Worm (Caenorhabditis elegans) whole organism, young adult: Measurements from ENCODE around the gene mpst-4.

Source experiments
- B0336.3 ChIP-seq: fragments of 200-800 bp; sonication (Bioruptor generic); IDR thresholded peaks from 2 replicates; pipeline ENCODE4 v1.3.6; 2022; ENCODE audit warnings: missing genetic modification characterization, missing compliant biosample characterization
- D2030.7 ChIP-seq: fragments of 200-800 bp; sonication (Bioruptor generic); IDR thresholded peaks from 2 replicates; pipeline ENCODE4 v1.3.6; 2022; ENCODE audit warnings: missing genetic modification reagents, missing genetic modification characterization, missing compliant biosample characterization
- F39B2.1 ChIP-seq: fragments of 200-800 bp; sonication (Bioruptor generic); IDR thresholded peaks from 2 replicates; pipeline ENCODE4 v1.3.6; 2022; ENCODE audit warnings: missing genetic modification reagents, missing genetic modification characterization, missing compliant biosample characterization
- F49E8.2 ChIP-seq: sonication (generic microtip); optimal IDR thresholded peaks from 3 replicates; lab custom pipeline; 2017; ENCODE audit warnings: missing genetic modification characterization, mild to moderate bottlenecking, missing compliant biosample characterization, antibody characterized with exemption, moderate library complexity; ENCODE audit not compliant: insufficient read depth
- F57C9.4 ChIP-seq: sonication (generic microtip); optimal IDR thresholded peaks from 2 replicates; lab custom pipeline; 2017; ENCODE audit warnings: mild to moderate bottlenecking, missing genetic modification characterization, missing compliant biosample characterization
- K11D2.4 ChIP-seq: fragments of 200-800 bp; sonication (Bioruptor generic); IDR thresholded peaks from 2 replicates; pipeline ENCODE4 v1.3.6; 2022; ENCODE audit warnings: missing genetic modification reagents, missing genetic modification characterization, missing compliant biosample characterization
- K12H6.12 ChIP-seq: fragments of 200-800 bp; sonication (Bioruptor generic); optimal IDR thresholded peaks from 2 replicates; lab custom pipeline; 2018; ENCODE audit warnings: mild to moderate bottlenecking, missing genetic modification characterization, missing compliant biosample characterization
- Y53F4B.3 ChIP-seq: fragments of 200-800 bp; sonication (Bioruptor generic); IDR thresholded peaks from 2 replicates; pipeline ENCODE4 v1.3.6; 2022; ENCODE audit warnings: missing genetic modification reagents, missing genetic modification characterization, missing compliant biosample characterization
- Y56A3A.18 ChIP-seq: fragments of 200-800 bp; sonication (Bioruptor generic); IDR thresholded peaks from 2 replicates; pipeline ENCODE4 v1.3.6; 2022; ENCODE audit warnings: missing genetic modification reagents, missing genetic modification characterization, missing compliant biosample characterization
- Y95B8A.8 ChIP-seq: fragments of 200-800 bp; sonication (Bioruptor generic); IDR thresholded peaks from 2 replicates; pipeline ENCODE4 v1.3.6; 2022; ENCODE audit warnings: missing genetic modification reagents, missing genetic modification characterization, missing compliant biosample characterization
- akir-1 ChIP-seq: fragments of 200-800 bp; sonication (Bioruptor generic); optimal IDR thresholded peaks from 2 replicates; lab custom pipeline; 2018; ENCODE audit warnings: mild to moderate bottlenecking, missing genetic modification characterization, moderate library complexity, missing compliant biosample characterization
- ama-1 ChIP-seq, 3 experiments: fragments of 150-350 bp in 1 of 3; sonication (generic microtip) in 2 of 3; optimal IDR thresholded peaks; 2 replicates each; lab custom pipeline; 2014 to 2018; ENCODE audit warnings: missing biosample characterization in 2 of 3, missing genetic modification characterization in 2 of 3, missing genetic modification reagents in 2 of 3
- atf-7 ChIP-seq: sonication (generic microtip); optimal IDR thresholded peaks from 2 replicates; lab custom pipeline; 2017; ENCODE audit warnings: mild to moderate bottlenecking, missing genetic modification characterization, missing compliant biosample characterization
- attf-3 ChIP-seq: fragments of 200-800 bp; sonication (Bioruptor generic); conservative IDR thresholded peaks from 2 replicates; pipeline ENCODE4 v1.3.6; 2022; ENCODE audit warnings: missing genetic modification reagents, missing genetic modification characterization, missing compliant biosample characterization
- bed-1 ChIP-seq: fragments of 200-800 bp; sonication (Bioruptor generic); IDR thresholded peaks from 2 replicates; pipeline ENCODE4 v1.3.6; 2022; ENCODE audit warnings: missing genetic modification reagents, missing genetic modification characterization, missing compliant biosample characterization
- cebp-1 ChIP-seq, 2 experiments: fragments of 200-800 bp in 1 of 2; sonication (Bioruptor generic) in 1 of 2; sonication (generic microtip) in 1 of 2; IDR thresholded peaks in 1 of 2; optimal IDR thresholded peaks in 1 of 2; 2 replicates each; pipeline versions ENCODE4 v1.3.6 to Lab custom; 2017 to 2022; ENCODE audit warnings: missing compliant biosample characterization in 2 of 2, missing genetic modification characterization in 2 of 2, mild to moderate bottlenecking in 1 of 2, missing genetic modification reagents in 1 of 2, moderate library complexity in 1 of 2
- ceh-58 ChIP-seq: fragments of 200-800 bp; sonication (Bioruptor generic); IDR thresholded peaks from 2 replicates; pipeline ENCODE4 v1.3.6; 2022; ENCODE audit warnings: missing genetic modification characterization, missing compliant biosample characterization
- dpl-1 ChIP-seq: fragments of 150-350 bp; optimal IDR thresholded peaks from 2 replicates; lab custom pipeline; 2014; ENCODE audit warnings: missing biosample characterization, missing genetic modification reagents, missing genetic modification characterization
- him-1 ChIP-seq: sonication (generic microtip); optimal IDR thresholded peaks from 2 replicates; lab custom pipeline; 2016; ENCODE audit warnings: missing genotype, missing genetic modification reagents, missing genetic modification characterization, missing compliant biosample characterization
- hlh-26 ChIP-seq: fragments of 200-800 bp; sonication (Bioruptor generic); conservative IDR thresholded peaks from 2 replicates; pipeline ENCODE4 v1.3.6; 2022; ENCODE audit warnings: missing genetic modification reagents, missing genetic modification characterization, missing compliant biosample characterization
- let-526 ChIP-seq: fragments of 200-800 bp; sonication (Bioruptor generic); IDR thresholded peaks from 2 replicates; pipeline ENCODE4 v1.3.6; 2022; ENCODE audit warnings: missing genetic modification reagents, missing genetic modification characterization, missing compliant biosample characterization
- lsl-1 ChIP-seq: fragments of 200-800 bp; sonication (Bioruptor generic); optimal IDR thresholded peaks from 2 replicates; lab custom pipeline; 2018; ENCODE audit warnings: mild to moderate bottlenecking, missing genetic modification characterization, moderate library complexity, missing compliant biosample characterization
- madf-10 ChIP-seq: sonication (generic microtip); optimal IDR thresholded peaks from 2 replicates; lab custom pipeline; 2016; ENCODE audit warnings: mild to moderate bottlenecking, missing genetic modification characterization, missing compliant biosample characterization
- madf-6 ChIP-seq: fragments of 200-800 bp; sonication (Bioruptor generic); IDR thresholded peaks from 2 replicates; pipeline ENCODE4 v1.3.6; 2022; ENCODE audit warnings: missing genetic modification reagents, missing genetic modification characterization, missing compliant biosample characterization
- mcd-1 ChIP-seq: fragments of 200-800 bp; sonication (Bioruptor generic); IDR thresholded peaks from 2 replicates; pipeline ENCODE4 v1.3.6; 2022; ENCODE audit warnings: missing genetic modification reagents, missing genetic modification characterization, missing compliant biosample characterization
- nfya-1 ChIP-seq: sonication (generic microtip); optimal IDR thresholded peaks from 2 replicates; lab custom pipeline; 2017; ENCODE audit warnings: antibody characterized with exemption, missing compliant biosample characterization, missing genetic modification characterization, borderline replicate concordance; ENCODE audit not compliant: insufficient read depth
- nfya-2 ChIP-seq: fragments of 200-800 bp; sonication (Bioruptor generic); IDR thresholded peaks from 2 replicates; pipeline ENCODE4 v1.3.6; 2022; ENCODE audit warnings: missing genetic modification reagents, missing genetic modification characterization, missing compliant biosample characterization
- nhr-179 ChIP-seq: sonication (generic microtip); optimal IDR thresholded peaks from 2 replicates; lab custom pipeline; 2016; ENCODE audit warnings: mild to moderate bottlenecking, missing genetic modification characterization, missing compliant biosample characterization
- nhr-80 ChIP-seq: sonication (generic microtip); optimal IDR thresholded peaks from 2 replicates; lab custom pipeline; 2016; ENCODE audit warnings: missing genetic modification characterization, missing compliant biosample characterization
- pbrm-1 ChIP-seq: fragments of 200-800 bp; sonication (Bioruptor generic); IDR thresholded peaks from 2 replicates; pipeline ENCODE4 v1.3.6; 2022; ENCODE audit warnings: missing genetic modification reagents, missing genetic modification characterization, missing compliant biosample characterization
- repo-1 ChIP-seq: sonication (generic microtip); optimal IDR thresholded peaks from 2 replicates; lab custom pipeline; 2017; ENCODE audit warnings: mild to moderate bottlenecking, missing genetic modification characterization, missing compliant biosample characterization
- rpc-1 ChIP-seq, 2 experiments: fragments of 150-350 bp in 1 of 2; sonication (generic microtip) in 1 of 2; optimal IDR thresholded peaks; 2 replicates each; lab custom pipeline; 2014 to 2018; ENCODE audit warnings: missing biosample characterization in 1 of 2, missing genetic modification characterization in 1 of 2, missing genetic modification reagents in 1 of 2, missing genotype in 1 of 2
- sea-2 ChIP-seq: fragments of 200-800 bp; sonication (Bioruptor generic); IDR thresholded peaks from 2 replicates; pipeline ENCODE4 v1.3.6; 2022; ENCODE audit warnings: missing genetic modification characterization, missing compliant biosample characterization
- snpc-1.3 ChIP-seq: sonication (generic microtip); optimal IDR thresholded peaks from 2 replicates; lab custom pipeline; 2017; ENCODE audit warnings: missing genetic modification characterization, mild to moderate bottlenecking, missing compliant biosample characterization, antibody characterized with exemption, moderate library complexity, missing genotype, missing genetic modification reagents; ENCODE audit not compliant: insufficient read depth
- snpc-4 ChIP-seq, 5 experiments: fragments of 150-350 bp in 1 of 5; sonication (generic microtip) in 4 of 5; optimal IDR thresholded peaks; 2 replicates each; lab custom pipeline; 2014 to 2018; ENCODE audit warnings: missing genetic modification characterization in 5 of 5, missing biosample characterization in 3 of 5, antibody characterized with exemption in 2 of 5, mild to moderate bottlenecking in 2 of 5, missing compliant biosample characterization in 2 of 5, missing genotype in 2 of 5, moderate library complexity in 2 of 5, missing genetic modification reagents in 1 of 5
- tbp1 ChIP-seq: fragments of 200-800 bp; sonication (Bioruptor generic); optimal IDR thresholded peaks from 2 replicates; lab custom pipeline; 2018; ENCODE audit warnings: mild to moderate bottlenecking, missing genetic modification characterization, missing compliant biosample characterization
- tlf-1 ChIP-seq: fragments of 200-800 bp; sonication (Bioruptor generic); optimal IDR thresholded peaks from 2 replicates; lab custom pipeline; 2018; ENCODE audit warnings: mild to moderate bottlenecking, missing genetic modification characterization, missing compliant biosample characterization
- zfh-2 ChIP-seq: fragments of 200-800 bp; sonication (Bioruptor generic); conservative IDR thresholded peaks from 2 replicates; pipeline ENCODE4 v1.3.6; 2022; ENCODE audit warnings: missing genetic modification reagents, missing genetic modification characterization, missing compliant biosample characterization
- zim-3 ChIP-seq: sonication (generic microtip); optimal IDR thresholded peaks from 2 replicates; lab custom pipeline; 2017; ENCODE audit warnings: mild to moderate bottlenecking, missing genetic modification characterization, moderate library complexity, missing compliant biosample characterization
- ztf-28 ChIP-seq: fragments of 200-800 bp; sonication (Bioruptor generic); IDR thresholded peaks from 2 replicates; pipeline ENCODE4 v1.3.6; 2022; ENCODE audit warnings: missing genetic modification reagents, missing genetic modification characterization, missing compliant biosample characterization
- ztf-3 ChIP-seq: fragments of 200-800 bp; sonication (Bioruptor generic); optimal IDR thresholded peaks from 2 replicates; lab custom pipeline; 2018; ENCODE audit warnings: mild to moderate bottlenecking, missing genetic modification characterization, missing compliant biosample characterization

Gene mpst-4

ce11 chrII:4855489-4855888, 7.8 kb downstream of the mpst-4 start:
- TF ChIP-seq K11D2.4 (0 out of 2 replicates have a peak, but pooled peaks have one; percentile 19), tbp1 (GFP tag; lab: Kevin White, UChicago) (no peak)

ce11 chrII:4854761-4855160, 8.5 kb downstream of the mpst-4 start:
- TF ChIP-seq bed-1 (GFP tag; lab: Robert Waterston, UW) (no peak), nfya-1 (tag; lab: Kevin White, UChicago) (no peak), mcd-1 (GFP tag; lab: Robert Waterston, UW) (no peak), ztf-3 (GFP tag; lab: Kevin White, UChicago) (no peak), snpc-4 (GFP tag; optimal IDR thresholded peaks at IDR 0.05; lab: Kevin White, UChicago) (no peak), snpc-4 (tag; optimal IDR thresholded peaks at IDR 0.05; lab: Kevin White, UChicago) (no peak), cebp-1 (GFP tag; IDR thresholded peaks at IDR 0.05; lab: Robert Waterston, UW) (no peak), cebp-1 (tag; optimal IDR thresholded peaks at IDR 0.05; lab: Kevin White, UChicago) (peak; percentile 66), snpc-1.3 (no peak), let-526 (no peak)

ce11 chrII:4851594-4852106, 11.6 kb downstream of the mpst-4 start, which contains the start of gene dnj-9:
dnj-9 (plus strand) TSS chrII:4852056.
- TF ChIP-seq Y53F4B.3 (GFP tag; lab: Robert Waterston, UW) (no peak), him-1 (tag; lab: Kevin White, UChicago) (peak; percentile 81), repo-1 (peak; percentile 94), nfya-2 (no peak), Y95B8A.8 (GFP tag; lab: Robert Waterston, UW) (peak; percentile 77; the same call in 1 of the 2 replicates), F49E8.2 (peak; percentile 71), zim-3 (no peak), dpl-1 (GFP tag; lab: Kevin White, UChicago) (peak; percentile 97), K12H6.12 (peak; percentile 71), snpc-4 (GFP tag; optimal IDR thresholded peaks at IDR 0.05; lab: Kevin White, UChicago) (peak; percentile 74), snpc-4 (tag; optimal IDR thresholded peaks at IDR 0.05; lab: Kevin White, UChicago) (peak in 3 of 4 experiments; percentile 82 to 86 (median 84)), ceh-58 (no peak), F39B2.1 (GFP tag; lab: Robert Waterston, UW) (peak; percentile 75), attf-3 (GFP tag; lab: Robert Waterston, UW) (peak; percentile 68), Y56A3A.18 (GFP tag; lab: Robert Waterston, UW) (peak; percentile 95), mcd-1 (GFP tag; lab: Robert Waterston, UW) (peak; percentile 93), nfya-1 (tag; lab: Kevin White, UChicago) (no peak), nhr-179 (tag; lab: Kevin White, UChicago) (no peak), ama-1 (optimal IDR thresholded peaks at IDR 0.05; lab: Kevin White, UChicago) (no peak), ama-1 (GFP tag; optimal IDR thresholded peaks at IDR 0.05; lab: Kevin White, UChicago) (peak in 1 of 2 experiments; percentile 62), sea-2 (GFP tag; lab: Robert Waterston, UW) (no peak), F57C9.4 (no peak), rpc-1 (optimal IDR thresholded peaks at IDR 0.05; lab: Kevin White, UChicago) (no peak), rpc-1 (tag; optimal IDR thresholded peaks at IDR 0.05; lab: Kevin White, UChicago) (no peak), madf-6 (peak; percentile 95), madf-10 (tag; lab: Kevin White, UChicago) (peak; percentile 71), tlf-1 (GFP tag; lab: Kevin White, UChicago) (peak; percentile 93), akir-1 (GFP tag; lab: Kevin White, UChicago) (no peak), B0336.3 (GFP tag; lab: Robert Waterston, UW) (peak; percentile 93), zfh-2 (GFP tag; lab: Robert Waterston, UW) (no peak), hlh-26 (GFP tag; lab: Robert Waterston, UW) (no peak), bed-1 (GFP tag; lab: Robert Waterston, UW) (no peak), ztf-28 (no peak), D2030.7 (GFP tag; lab: Robert Waterston, UW) (peak; percentile 81), K11D2.4 (peak; percentile 94), pbrm-1 (GFP tag; lab: Robert Waterston, UW) (peak; percentile 91), nhr-80 (tag; lab: Kevin White, UChicago) (peak; percentile 64), lsl-1 (GFP tag; lab: Kevin White, UChicago) (peak; percentile 82), atf-7 (tag; lab: Kevin White, UChicago) (peak; percentile 82)
